Worm (Caenorhabditis elegans): Measurements from ENCODE around the gene zchc-1A.

Gene zchc-1A

DNA sequence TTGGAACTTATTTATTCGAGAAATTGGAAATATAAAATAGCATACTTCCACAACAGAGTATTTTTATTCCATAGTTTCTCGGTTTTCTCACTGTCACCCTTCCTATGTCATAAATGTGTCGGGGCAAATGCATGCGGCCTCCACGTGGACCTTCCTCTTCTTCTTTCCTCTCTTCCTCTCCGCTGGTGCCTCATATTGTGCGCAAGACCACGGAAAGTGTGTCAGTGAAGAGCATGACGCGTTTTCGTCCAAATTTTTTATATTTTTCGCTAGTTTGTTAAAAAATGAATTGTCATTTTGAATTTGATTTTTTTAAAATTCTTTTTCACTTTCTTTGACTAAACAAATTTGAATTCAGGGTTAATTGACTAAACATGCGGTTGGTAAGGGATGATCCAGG, 9.1 kb upstream of the zchc-1A start, which contains the start of gene mans-3 (continued):
- peak; percentile 51 to 72 for TF ChIP-seq daf-16 (GFP tag; optimal IDR thresholded peaks at IDR 0.05)
- peak; percentile 70 for TF ChIP-seq daf-16 (tag; optimal IDR thresholded peaks at IDR 0.05)
- TF ChIP-seq ceh-28 (tag; optimal IDR thresholded peaks at IDR 0.05) = no peak
- no peak for TF ChIP-seq fos-1 (tag; optimal IDR thresholded peaks at IDR 0.05)
- TF ChIP-seq mep-1 (tag; optimal IDR thresholded peaks at IDR 0.05) = peak; percentile 98
- TF ChIP-seq nhr-42 (GFP tag; IDR thresholded peaks at IDR 0.05) = peak; percentile 81
- TF ChIP-seq daf-19 (GFP tag; conservative IDR thresholded peaks at IDR 0.05) = no peak; the same call in 1 of the 2 replicates
- TF ChIP-seq nhr-76 (tag; optimal IDR thresholded peaks at IDR 0.05) = no peak
- TF ChIP-seq nhr-237 (tag; optimal IDR thresholded peaks at IDR 0.05) = no peak
- TF ChIP-seq madf-9 (GFP tag; conservative IDR thresholded peaks at IDR 0.05) = peak; percentile 68; the same call in 1 of the 2 replicates
- TF ChIP-seq dmd-9 (GFP tag; IDR thresholded peaks at IDR 0.05) = no peak
- no peak for TF ChIP-seq spr-3 (GFP tag; optimal IDR thresholded peaks at IDR 0.05)
- TF ChIP-seq attf-4 (tag; optimal IDR thresholded peaks at IDR 0.05) = peak; percentile 68
- TF ChIP-seq zip-11 (GFP tag; IDR thresholded peaks at IDR 0.05) = no peak
- TF ChIP-seq zfp-2 (tag; optimal IDR thresholded peaks at IDR 0.05) = peak; percentile 17
- peak; percentile 42 for TF ChIP-seq ceh-32 (tag; optimal IDR thresholded peaks at IDR 0.05; ENCODE audit: poor library complexity)
- no peak for TF ChIP-seq ceh-62 (tag; optimal IDR thresholded peaks at IDR 0.05)
- TF ChIP-seq zag-1 (tag; optimal IDR thresholded peaks at IDR 0.05) = no peak
- peak; percentile 98 for TF ChIP-seq hlh-11 (tag; optimal IDR thresholded peaks at IDR 0.05)
- TF ChIP-seq nhr-48 (tag; optimal IDR thresholded peaks at IDR 0.05) = peak; percentile 91
- peak; percentile 15 for TF ChIP-seq gei-8 (GFP tag; optimal IDR thresholded peaks at IDR 0.05)
- TF ChIP-seq ceh-82 (tag; optimal IDR thresholded peaks at IDR 0.05) = no peak
- TF ChIP-seq ces-1 (GFP tag; optimal IDR thresholded peaks at IDR 0.05) = no peak
- TF ChIP-seq hif-1 (tag; optimal IDR thresholded peaks at IDR 0.05) = peak; percentile 39 to 82
- TF ChIP-seq ztf-11 (tag; optimal IDR thresholded peaks at IDR 0.05) = no peak
- TF ChIP-seq aha-1 (tag) = peak; percentile 96
- peak; percentile 42 for TF ChIP-seq jun-1 (tag; optimal IDR thresholded peaks at IDR 0.05)
- peak; percentile 100 for TF ChIP-seq mxl-3 (GFP tag; optimal IDR thresholded peaks at IDR 0.05)
- peak; percentile 99 for TF ChIP-seq dve-1 (tag; optimal IDR thresholded peaks at IDR 0.05; ENCODE audit: insufficient read depth)
- TF ChIP-seq T20F7.1 (GFP tag; optimal IDR thresholded peaks at IDR 0.05) = peak; percentile 84
- peak in 1 of 2 experiments; percentile 13 for TF ChIP-seq ZK546.5 (tag; optimal IDR thresholded peaks at IDR 0.05)
- TF ChIP-seq nhr-10 (tag; optimal IDR thresholded peaks at IDR 0.05) = no peak
- TF ChIP-seq arid-1 (GFP tag; conservative IDR thresholded peaks at IDR 0.05) = no peak
- TF ChIP-seq lim-7 (GFP tag; IDR thresholded peaks at IDR 0.05) = no peak
- no peak for TF ChIP-seq vab-7 (GFP tag; IDR thresholded peaks at IDR 0.05)
- no peak for TF ChIP-seq F49E8.2 (tag; optimal IDR thresholded peaks at IDR 0.05; ENCODE audit: borderline replicate concordance)
- TF ChIP-seq nhr-25 (tag; optimal IDR thresholded peaks at IDR 0.05; ENCODE audit: borderline replicate concordance, insufficient read depth) = peak; percentile 74
- TF ChIP-seq skn-1 (tag; optimal IDR thresholded peaks at IDR 0.05) = no peak
- no peak for TF ChIP-seq ceh-44 (GFP tag; IDR thresholded peaks at IDR 0.05)
- TF ChIP-seq zfp-3 (GFP tag; conservative IDR thresholded peaks at IDR 0.05) = 0 out of 2 replicates have a peak, but pooled peaks have one; percentile 18

DNA sequence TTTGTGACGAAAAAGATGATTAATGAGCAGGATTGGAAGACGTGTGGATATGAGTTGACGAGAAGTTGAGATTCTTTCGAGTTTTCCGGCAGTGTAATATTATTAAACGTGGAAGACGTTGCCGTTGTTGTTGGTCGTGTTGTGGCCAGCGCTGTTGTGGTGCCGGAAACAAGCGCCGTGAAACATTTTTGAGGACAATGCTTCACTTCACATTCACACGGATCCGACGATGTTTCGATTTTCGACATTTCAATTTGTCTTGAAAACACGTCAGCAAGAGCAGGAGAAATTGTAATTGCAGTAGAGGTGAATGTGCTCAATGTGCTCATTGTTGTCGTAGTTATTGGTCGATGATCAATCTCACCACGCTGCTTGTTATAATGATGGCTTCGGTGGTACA, 5.4 kb upstream of the zchc-1A start:
- TF ChIP-seq lin-29 (GFP tag; IDR thresholded peaks at IDR 0.05) = no peak
- TF ChIP-seq ceh-28 (tag; optimal IDR thresholded peaks at IDR 0.05) = no peak
- TF ChIP-seq nhr-76 (tag; optimal IDR thresholded peaks at IDR 0.05) = no peak
- TF ChIP-seq pqm-1 (tag; optimal IDR thresholded peaks at IDR 0.05) = no peak
- no peak for TF ChIP-seq T20F7.1 (GFP tag; optimal IDR thresholded peaks at IDR 0.05)
- no peak for TF ChIP-seq dmd-9 (GFP tag; IDR thresholded peaks at IDR 0.05)
- no peak for TF ChIP-seq nhr-10 (tag; optimal IDR thresholded peaks at IDR 0.05)
- peak in 1 of 2 experiments; percentile 77 for TF ChIP-seq unc-62 (GFP tag; optimal IDR thresholded peaks at IDR 0.05 in 1 of 2)
- TF ChIP-seq unc-62 (tag; optimal IDR thresholded peaks at IDR 0.05) = no peak
